Worm (Caenorhabditis elegans) whole organism, L1 larva: ENCODE data around the gene F56D6.20.

Experiments
- F16B12.6 ChIP-seq: fragments of 150-350 bp; optimal IDR thresholded peaks from 2 replicates; lab custom pipeline; 2014; ENCODE audit warnings: missing biosample characterization, missing genetic modification characterization
- ama-1 ChIP-seq: fragments of 150-350 bp; optimal IDR thresholded peaks from 2 replicates; lab custom pipeline; 2014
- lin-35 ChIP-seq, 2 experiments: fragments of 150-350 bp; optimal IDR thresholded peaks; 2 replicates each; lab custom pipeline; 2014; ENCODE audit warnings: missing biosample characterization in 2 of 2, missing genetic modification characterization in 2 of 2, missing genetic modification reagents in 2 of 2
- mep-1 ChIP-seq: fragments of 150-350 bp; optimal IDR thresholded peaks from 2 replicates; lab custom pipeline; 2014; ENCODE audit warnings: missing biosample characterization, missing genetic modification characterization
- nhr-11 ChIP-seq: fragments of 150-350 bp; optimal IDR thresholded peaks from 2 replicates; lab custom pipeline; 2014; ENCODE audit warnings: missing biosample characterization, missing genetic modification characterization
- nhr-12 ChIP-seq: sonication (generic microtip); optimal IDR thresholded peaks from 2 replicates; lab custom pipeline; 2017; ENCODE audit warnings: missing biosample characterization, missing genetic modification characterization
- sup-37 ChIP-seq: fragments of 200-800 bp; sonication (Bioruptor generic); optimal IDR thresholded peaks from 2 replicates; lab custom pipeline; 2018; ENCODE audit warnings: mild to moderate bottlenecking, missing genetic modification characterization, missing compliant biosample characterization
- unc-98 ChIP-seq: fragments of 200-800 bp; sonication (Bioruptor generic); IDR thresholded peaks from 2 replicates; pipeline ENCODE4 v1.3.6; 2022; ENCODE audit warnings: missing genetic modification characterization, missing compliant biosample characterization
- ztf-4 ChIP-seq: fragments of 150-350 bp; optimal IDR thresholded peaks from 2 replicates; lab custom pipeline; 2014; ENCODE audit warnings: missing biosample characterization, missing genetic modification characterization

DNA sequence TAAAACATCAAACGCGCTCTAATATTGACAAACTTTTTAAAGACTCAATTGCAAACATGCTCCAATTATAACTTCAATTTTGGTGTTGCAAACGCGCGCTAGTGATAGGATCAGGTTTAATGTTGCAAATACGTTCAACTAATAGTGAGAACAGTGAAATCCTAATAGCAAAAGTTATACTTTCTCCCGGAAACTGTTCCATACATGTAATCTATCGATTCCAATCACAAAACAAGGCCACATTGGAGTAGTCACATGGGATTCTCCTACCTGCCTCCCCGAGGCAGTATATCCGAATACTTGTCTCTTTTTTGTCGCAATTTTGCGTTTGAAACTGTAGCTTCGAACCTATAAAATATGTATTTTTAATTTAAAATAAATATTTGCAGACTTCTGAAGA, 42.8 kb upstream of the F56D6.20 start:
- TF ChIP-seq sup-37 (GFP tag; lab: Kevin White, UChicago) (no peak), ztf-4 (tag; lab: Kevin White, UChicago) (no peak), nhr-12 (no peak), lin-35 (GFP tag; optimal IDR thresholded peaks at IDR 0.05; lab: Kevin White, UChicago) (no peak), mep-1 (tag; lab: Kevin White, UChicago) (no peak), nhr-11 (tag; lab: Kevin White, UChicago) (no peak), ama-1 (lab: Kevin White, UChicago) (no peak), F16B12.6 (tag; lab: Kevin White, UChicago) (no peak), unc-98 (no peak)
